Worm (Caenorhabditis elegans): ENCODE results near the gene str-37.

ce11 chrV:13358823-13359592, 31.4 kb downstream of the str-37 start, which contains the start of gene F32H5.3:
- TF ChIP-seq tab-1 (GFP tag; IDR thresholded peaks at IDR 0.05), result no peak
- TF ChIP-seq T22C8.4 (GFP tag; IDR thresholded peaks at IDR 0.05), result no peak
- no peak for TF ChIP-seq klf-2 (GFP tag; conservative IDR thresholded peaks at IDR 0.05)

Measured in whole organism, midembryonic.